Worm (Caenorhabditis elegans): Measurements from ENCODE around the gene kin-21.
A peak's percentile ranks its signal among the peaks of the same experiment; 100 is the strongest.

kin-21 gene

ce11 chrIV:9869344-9869743 lies 36.7 kb downstream of the kin-21 start:
- TF ChIP-seq nhr-23 (tag; optimal IDR thresholded peaks at IDR 0.05) (no peak), lin-39 (tag; optimal IDR thresholded peaks at IDR 0.05) (no peak), nhr-237 (tag; optimal IDR thresholded peaks at IDR 0.05) (no peak)

- no peak for TF ChIP-seq alr-1 (tag; optimal IDR thresholded peaks at IDR 0.05)
- TF ChIP-seq nhr-25 (tag; optimal IDR thresholded peaks at IDR 0.05) = peak; percentile 53
- TF ChIP-seq sma-9 (GFP tag; optimal IDR thresholded peaks at IDR 0.05) = peak; percentile 9
- no peak for TF ChIP-seq sma-9 (tag; optimal IDR thresholded peaks at IDR 0.05)
These were observed 39.5 kb downstream of the kin-21 start for ce11 chrIV:9872210-9872609.

ce11 chrIV:9872786-9873185 lies 40.1 kb downstream of the kin-21 start:
- TF ChIP-seq crh-2 (tag; optimal IDR thresholded peaks at IDR 0.05) (peak; percentile 78), C34F6.9 (tag; optimal IDR thresholded peaks at IDR 0.05) (peak; percentile 35), ceh-16 (tag; optimal IDR thresholded peaks at IDR 0.05) (no peak), ceh-82 (tag; optimal IDR thresholded peaks at IDR 0.05) (no peak), mab-5 (tag; optimal IDR thresholded peaks at IDR 0.05) (no peak), Y55F3AM.14 (GFP tag; optimal IDR thresholded peaks at IDR 0.05) (no peak), sem-4 (tag; optimal IDR thresholded peaks at IDR 0.05) (no peak), blmp-1 (tag; optimal IDR thresholded peaks at IDR 0.05; ENCODE audit: insufficient read depth) (no peak), skn-1 (tag; optimal IDR thresholded peaks at IDR 0.05) (peak; percentile 32), zag-1 (tag; optimal IDR thresholded peaks at IDR 0.05) (peak; percentile 57), nhr-25 (tag; optimal IDR thresholded peaks at IDR 0.05) (no peak), nhr-129 (tag; optimal IDR thresholded peaks at IDR 0.05) (peak; percentile 47), unc-55 (GFP tag; optimal IDR thresholded peaks at IDR 0.05) (peak; percentile 9), nhr-6 (tag; optimal IDR thresholded peaks at IDR 0.05) (no peak), lsy-2 (tag; optimal IDR thresholded peaks at IDR 0.05) (peak in 1 of 2 experiments; percentile 34), fos-1 (tag; optimal IDR thresholded peaks at IDR 0.05) (peak; percentile 81), ztf-1 (GFP tag; conservative IDR thresholded peaks at IDR 0.05) (no peak), F13H6.1 (tag; optimal IDR thresholded peaks at IDR 0.05) (peak; percentile 36), nhr-77 (tag; optimal IDR thresholded peaks at IDR 0.05) (no peak), sma-9 (GFP tag; optimal IDR thresholded peaks at IDR 0.05) (peak; percentile 70), sma-9 (tag; optimal IDR thresholded peaks at IDR 0.05) (no peak), lin-11 (tag; optimal IDR thresholded peaks at IDR 0.05) (no peak), nhr-12 (tag; optimal IDR thresholded peaks at IDR 0.05) (no peak), peb-1 (tag; optimal IDR thresholded peaks at IDR 0.05) (no peak), snpc-4 (tag; optimal IDR thresholded peaks at IDR 0.05) (no peak)

DNA sequence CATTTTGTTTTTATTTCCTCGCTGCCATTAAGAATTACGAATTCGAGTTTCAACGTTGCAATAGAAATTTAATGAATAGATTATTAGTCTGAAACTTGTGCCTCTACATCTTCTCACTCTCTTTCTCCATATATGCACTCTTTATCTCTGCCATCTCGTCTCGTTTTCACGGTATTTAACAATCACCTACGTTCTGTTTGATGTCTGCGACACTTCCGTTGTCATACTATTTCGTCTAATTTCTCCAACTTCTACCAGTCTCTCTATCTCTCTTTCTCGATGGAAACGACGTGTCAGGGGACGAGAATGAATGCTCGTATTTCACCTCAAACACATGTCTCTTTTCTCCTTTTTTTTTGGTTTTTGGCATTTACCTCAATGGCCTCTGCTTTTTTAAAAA lies 41.2 kb downstream of the kin-21 start:
- TF ChIP-seq Y55F3AM.14 (GFP tag; optimal IDR thresholded peaks at IDR 0.05) (no peak), snpc-4 (tag; optimal IDR thresholded peaks at IDR 0.05) (no peak), peb-1 (tag; optimal IDR thresholded peaks at IDR 0.05) (no peak), mdl-1 (tag; optimal IDR thresholded peaks at IDR 0.05) (peak in 1 of 2 experiments; percentile 23), lin-39 (tag; optimal IDR thresholded peaks at IDR 0.05) (no peak), nhr-23 (tag; optimal IDR thresholded peaks at IDR 0.05) (no peak), zag-1 (tag; optimal IDR thresholded peaks at IDR 0.05) (no peak), ZK546.5 (tag; optimal IDR thresholded peaks at IDR 0.05) (no peak), elt-1 (tag; optimal IDR thresholded peaks at IDR 0.05) (no peak), fos-1 (tag; optimal IDR thresholded peaks at IDR 0.05) (peak; percentile 64), ztf-4 (tag; optimal IDR thresholded peaks at IDR 0.05) (no peak), sma-3 (GFP tag; optimal IDR thresholded peaks at IDR 0.05) (peak; percentile 10), sem-4 (tag; optimal IDR thresholded peaks at IDR 0.05) (no peak), alr-1 (tag; optimal IDR thresholded peaks at IDR 0.05) (no peak), nhr-21 (tag; optimal IDR thresholded peaks at IDR 0.05) (peak; percentile 39), elt-3 (tag; optimal IDR thresholded peaks at IDR 0.05) (no peak), ama-1 (optimal IDR thresholded peaks at IDR 0.05) (peak; percentile 36), blmp-1 (tag; optimal IDR thresholded peaks at IDR 0.05; ENCODE audit: insufficient read depth) (peak; percentile 14), nhr-129 (tag; optimal IDR thresholded peaks at IDR 0.05) (peak; percentile 78), aly-2 (tag; optimal IDR thresholded peaks at IDR 0.05) (no peak), mbf-1 (tag; optimal IDR thresholded peaks at IDR 0.05) (no peak), lsy-2 (tag; optimal IDR thresholded peaks at IDR 0.05) (peak in 1 of 2 experiments; percentile 56), nhr-25 (tag; optimal IDR thresholded peaks at IDR 0.05) (peak; percentile 25), egl-27 (tag; optimal IDR thresholded peaks at IDR 0.05) (peak; percentile 53), lin-13 (GFP tag; optimal IDR thresholded peaks at IDR 0.05) (peak; percentile 28), mab-5 (tag; optimal IDR thresholded peaks at IDR 0.05) (no peak), nhr-6 (tag; optimal IDR thresholded peaks at IDR 0.05) (peak; percentile 54), F13H6.1 (tag; optimal IDR thresholded peaks at IDR 0.05) (peak; percentile 73), R02D3.7 (tag; optimal IDR thresholded peaks at IDR 0.05) (no peak), nhr-77 (tag; optimal IDR thresholded peaks at IDR 0.05) (no peak), unc-55 (GFP tag; optimal IDR thresholded peaks at IDR 0.05) (peak; percentile 69), nhr-10 (tag; optimal IDR thresholded peaks at IDR 0.05) (no peak), unc-62 (GFP tag; optimal IDR thresholded peaks at IDR 0.05) (no peak), ztf-11 (tag; optimal IDR thresholded peaks at IDR 0.05) (no peak), nhr-237 (tag; optimal IDR thresholded peaks at IDR 0.05) (no peak), crh-2 (tag; optimal IDR thresholded peaks at IDR 0.05) (peak; percentile 90), dmd-4 (tag; optimal IDR thresholded peaks at IDR 0.05) (no peak), unc-39 (tag; optimal IDR thresholded peaks at IDR 0.05) (no peak)
